Worm (Caenorhabditis elegans): ENCODE data around the gene C09G12.17.

C09G12.17 gene

ce11 chrIV:3493310-3493709 is 2.9 kb downstream of the C09G12.17 start, which contains the start of gene srz-79:
TSS of gene srz-79 (plus strand) at chrIV:3493610.
- no peak for TF ChIP-seq attf-5 (GFP tag; optimal IDR thresholded peaks at IDR 0.05)
- no peak for TF ChIP-seq B0336.3 (GFP tag; IDR thresholded peaks at IDR 0.05)
- no peak for TF ChIP-seq cebp-2 (GFP tag; IDR thresholded peaks at IDR 0.05)
- no peak for TF ChIP-seq T26A5.8 (tag; optimal IDR thresholded peaks at IDR 0.05)
- TF ChIP-seq zim-3 (tag; optimal IDR thresholded peaks at IDR 0.05) = no peak

ce11 chrIV:3491477-3491876 is 4.8 kb downstream of the C09G12.17 start, which contains the start of gene srz-78:
TSS of gene srz-78 (plus strand) at chrIV:3491777.
- no peak for TF ChIP-seq C06A6.2 (GFP tag; conservative IDR thresholded peaks at IDR 0.05)
- no peak for TF ChIP-seq unc-62 (GFP tag; optimal IDR thresholded peaks at IDR 0.05)
- TF ChIP-seq gei-17 (GFP tag; optimal IDR thresholded peaks at IDR 0.05) = no peak
- no peak for TF ChIP-seq T07F8.4 (tag; optimal IDR thresholded peaks at IDR 0.05)
- TF ChIP-seq hrde-1 (tag; optimal IDR thresholded peaks at IDR 0.05; ENCODE audit: borderline replicate concordance) = no peak
- no peak for TF ChIP-seq ceh-79 (tag; optimal IDR thresholded peaks at IDR 0.05)
- no peak for TF ChIP-seq egrh-3 (GFP tag; IDR thresholded peaks at IDR 0.05)
- TF ChIP-seq C17E4.6 (GFP tag; IDR thresholded peaks at IDR 0.05) = no peak
- no peak for TF ChIP-seq him-1 (tag; optimal IDR thresholded peaks at IDR 0.05)
- no peak for TF ChIP-seq lir-1 (GFP tag; conservative IDR thresholded peaks at IDR 0.05)
- no peak for TF ChIP-seq ceh-58 (GFP tag; IDR thresholded peaks at IDR 0.05)
- TF ChIP-seq rec-8 (tag; optimal IDR thresholded peaks at IDR 0.05) = no peak

ce11 chrIV:3482195-3482959 is 13.9 kb downstream of the C09G12.17 start, which contains the start of gene srz-82:
TSS of gene srz-82 (plus strand) at chrIV:3482895.
- TF ChIP-seq repo-1 (tag; optimal IDR thresholded peaks at IDR 0.05) (no peak), hsf-1 (GFP tag; IDR thresholded peaks at IDR 0.05) (no peak), snpc-4 (GFP tag; optimal IDR thresholded peaks at IDR 0.05) (no peak), snpc-4 (tag; optimal IDR thresholded peaks at IDR 0.05) (no peak), attf-3 (GFP tag; conservative IDR thresholded peaks at IDR 0.05) (no peak), unc-130 (GFP tag; optimal IDR thresholded peaks at IDR 0.05) (no peak), mes-4 (tag; optimal IDR thresholded peaks at IDR 0.05) (no peak), C17E4.6 (GFP tag; IDR thresholded peaks at IDR 0.05) (no peak), ztf-6 (GFP tag; IDR thresholded peaks at IDR 0.05) (no peak), sea-2 (GFP tag; IDR thresholded peaks at IDR 0.05) (no peak), K12H6.12 (tag; optimal IDR thresholded peaks at IDR 0.05) (no peak), nhr-90 (tag; optimal IDR thresholded peaks at IDR 0.05) (no peak), ztf-26 (tag; optimal IDR thresholded peaks at IDR 0.05) (no peak), ccch-3 (GFP tag; optimal IDR thresholded peaks at IDR 0.05) (no peak), lir-1 (GFP tag; conservative IDR thresholded peaks at IDR 0.05) (no peak), snpc-1.1 (tag; optimal IDR thresholded peaks at IDR 0.05; ENCODE audit: insufficient read depth) (no peak), T26A5.8 (tag; optimal IDR thresholded peaks at IDR 0.05) (no peak), efl-1 (GFP tag; optimal IDR thresholded peaks at IDR 0.05) (no peak), him-1 (tag; optimal IDR thresholded peaks at IDR 0.05) (no peak), xnd-1 (tag; optimal IDR thresholded peaks at IDR 0.05) (no peak)

ce11 chrIV:3481760-3482159 is 14.5 kb downstream of the C09G12.17 start, which contains the start of gene srz-37:
TSS of gene srz-37 (minus strand) at chrIV:3481860.
- TF ChIP-seq let-526 (GFP tag; IDR thresholded peaks at IDR 0.05) = no peak
- no peak for TF ChIP-seq lag-1 (GFP tag; IDR thresholded peaks at IDR 0.05)
- no peak for TF ChIP-seq efl-1 (GFP tag; optimal IDR thresholded peaks at IDR 0.05)
- no peak for TF ChIP-seq zim-3 (tag; optimal IDR thresholded peaks at IDR 0.05)
- no peak for TF ChIP-seq zfh-2 (GFP tag; conservative IDR thresholded peaks at IDR 0.05)
- no peak for TF ChIP-seq D2030.7 (GFP tag; IDR thresholded peaks at IDR 0.05)
- no peak for TF ChIP-seq ztf-22 (GFP tag; optimal IDR thresholded peaks at IDR 0.05)

All from whole organism, young adult.